Fruit fly (Drosophila melanogaster): ENCODE measurements around the gene CG7768.

CG7768 gene

DNA sequence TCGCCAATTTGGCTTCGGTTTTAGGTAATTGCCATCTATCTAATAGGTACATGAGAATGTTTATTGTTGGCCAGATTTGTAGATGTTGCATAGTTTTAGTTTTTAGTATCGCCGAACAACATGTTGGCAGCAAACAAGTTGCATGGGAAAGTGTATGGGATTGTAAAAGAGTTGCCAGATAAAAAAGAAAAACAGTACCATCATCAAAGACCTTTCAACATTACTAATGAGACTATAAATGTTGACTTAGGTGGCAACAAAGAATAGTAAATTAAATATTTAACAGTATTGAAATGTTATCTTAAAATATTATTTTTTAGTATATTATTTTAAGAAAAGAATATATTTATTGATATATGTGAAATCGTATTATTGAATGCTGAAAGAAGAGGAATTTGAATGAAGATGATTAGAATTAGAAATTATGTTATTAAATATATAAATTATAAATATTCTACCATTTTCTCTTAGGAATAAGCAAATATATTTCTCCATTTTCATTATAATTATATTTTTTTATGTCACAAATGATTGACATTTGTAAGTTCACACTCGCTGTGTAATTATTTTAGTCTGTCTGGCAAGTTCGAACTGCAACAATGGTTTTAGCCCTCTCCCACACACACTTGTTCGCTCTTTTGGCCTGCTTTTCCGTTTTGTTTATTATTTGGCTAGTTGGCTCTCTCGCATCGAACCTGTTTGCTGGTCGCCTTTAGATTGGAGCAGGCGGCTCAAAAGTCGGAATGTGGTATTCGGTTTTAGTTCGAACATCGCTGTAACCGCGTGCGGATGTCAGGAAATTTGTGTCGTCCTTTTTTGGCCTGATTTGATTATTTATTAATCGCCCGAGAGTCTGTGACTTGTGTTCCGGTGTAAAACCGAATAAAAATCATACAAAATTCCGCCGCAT, 13.1 kb upstream of the CG7768 start (continued):
- TF ChIP-seq CG4404 (GFP tag; IDR thresholded peaks at IDR 0.05) (no peak), CG31388 (GFP tag; optimal IDR thresholded peaks at IDR 0.05) (no peak), esg (GFP tag; conservative IDR thresholded peaks at IDR 0.05) (no peak), CG8388 (GFP tag; optimal IDR thresholded peaks at IDR 0.05) (peak; percentile 11), fd3F (GFP tag; optimal IDR thresholded peaks at IDR 0.05) (no peak), stc (GFP tag; IDR thresholded peaks at IDR 0.05) (no peak), CG18011 (GFP tag; optimal IDR thresholded peaks at IDR 0.05) (no peak), CG10209 (GFP tag; optimal IDR thresholded peaks at IDR 0.05) (peak; percentile 50), CG9817 (tag; optimal IDR thresholded peaks at IDR 0.05) (no peak), lov (optimal IDR thresholded peaks at IDR 0.05) (no peak), lov (GFP tag; IDR thresholded peaks at IDR 0.05) (no peak), cwo (GFP tag; optimal IDR thresholded peaks at IDR 0.05) (peak; percentile 26), CG1024 (GFP tag; IDR thresholded peaks at IDR 0.05) (no peak), zfh1 (GFP tag; IDR thresholded peaks at IDR 0.05) (no peak), br (optimal IDR thresholded peaks at IDR 0.05) (no peak), Stat92E (GFP tag; optimal IDR thresholded peaks at IDR 0.05) (no peak), CG9797 (GFP tag; optimal IDR thresholded peaks at IDR 0.05) (no peak), pan (optimal IDR thresholded peaks at IDR 0.05) (no peak), pan (GFP tag; optimal IDR thresholded peaks at IDR 0.05 in 1 of 2, IDR thresholded peaks at IDR 0.05 in 1 of 2) (peak in 1 of 2 experiments; percentile 12), tll (GFP tag; optimal IDR thresholded peaks at IDR 0.05) (no peak), so (GFP tag; IDR thresholded peaks at IDR 0.05) (no peak), dpn (GFP tag; optimal IDR thresholded peaks at IDR 0.05) (peak; percentile 3 to 15), run (tag; optimal IDR thresholded peaks at IDR 0.05) (no peak), CG13296 (GFP tag; optimal IDR thresholded peaks at IDR 0.05) (no peak), CG7786 (GFP tag; optimal IDR thresholded peaks at IDR 0.05) (no peak), Bgb (GFP tag; IDR thresholded peaks at IDR 0.05; ENCODE audit: partially characterized antibody) (peak; percentile 58; the same call in 1 of the 2 replicates), CG12236 (GFP tag; optimal IDR thresholded peaks at IDR 0.05) (no peak), mam (GFP tag; optimal IDR thresholded peaks at IDR 0.05) (no peak), sd (tag; optimal IDR thresholded peaks at IDR 0.05) (peak; percentile 94), CG7745 (tag; optimal IDR thresholded peaks at IDR 0.05) (no peak), NK7.1 (GFP tag; optimal IDR thresholded peaks at IDR 0.05) (no peak), sisA (GFP tag; IDR thresholded peaks at IDR 0.05) (no peak), tin (GFP tag; optimal IDR thresholded peaks at IDR 0.05) (no peak), CG43689 (GFP tag; IDR thresholded peaks at IDR 0.05) (no peak), CG15696 (tag; optimal IDR thresholded peaks at IDR 0.05) (no peak), CG31224 (GFP tag; IDR thresholded peaks at IDR 0.05) (no peak), fu2 (GFP tag; optimal IDR thresholded peaks at IDR 0.05) (no peak), Mes4 (GFP tag; optimal IDR thresholded peaks at IDR 0.05) (no peak), gsb-n (tag; optimal IDR thresholded peaks at IDR 0.05) (no peak), unc-4 (GFP tag; IDR thresholded peaks at IDR 0.05; ENCODE audit: partially characterized antibody) (no peak), CG14965 (GFP tag; optimal IDR thresholded peaks at IDR 0.05; ENCODE audit: borderline replicate concordance) (no peak), CG15601 (tag; optimal IDR thresholded peaks at IDR 0.05) (peak; percentile 9), Lim3 (GFP tag; IDR thresholded peaks at IDR 0.05) (no peak), disco-r (GFP tag; optimal IDR thresholded peaks at IDR 0.05) (no peak), sna (GFP tag; IDR thresholded peaks at IDR 0.05; ENCODE audit: partially characterized antibody) (no peak), Fer2 (tag; optimal IDR thresholded peaks at IDR 0.05) (no peak), pum (GFP tag; optimal IDR thresholded peaks at IDR 0.05) (no peak), al (GFP tag; IDR thresholded peaks at IDR 0.05) (no peak), CG3995 (GFP tag; optimal IDR thresholded peaks at IDR 0.05) (no peak)

Measured in whole organism, embryonic.